Fruit fly (Drosophila melanogaster): ENCODE results near the gene CG17129.

DNA sequence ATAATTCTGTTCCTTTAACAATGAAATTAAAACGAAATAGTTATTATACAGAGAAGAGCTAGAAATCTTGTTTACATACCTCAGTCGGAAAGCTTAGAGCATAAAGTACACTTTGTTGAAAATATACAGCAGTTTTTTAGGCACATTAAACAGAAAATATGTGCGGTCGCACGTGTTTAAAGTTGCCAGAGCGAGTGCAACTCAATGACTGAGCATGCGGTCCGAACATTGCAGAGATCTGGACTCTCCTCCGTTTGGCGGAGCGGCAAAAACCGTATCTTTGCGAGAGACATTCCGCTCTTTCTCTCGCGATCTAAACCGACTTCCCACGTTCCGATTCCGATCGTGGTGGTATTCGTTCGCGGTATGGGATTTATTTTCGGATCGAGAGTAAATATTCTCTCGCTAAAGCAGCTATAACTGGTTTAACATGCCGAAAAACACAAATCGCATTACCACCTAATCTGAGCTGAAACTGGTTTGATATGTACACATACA, 27.9 kb upstream of the CG17129 start, which contains the start of gene CG13895:
- TF ChIP-seq Abd-B (GFP tag; optimal IDR thresholded peaks at IDR 0.05): no peak
- TF ChIP-seq br (GFP tag; optimal IDR thresholded peaks at IDR 0.05): no peak
- no peak for TF ChIP-seq usp (GFP tag; optimal IDR thresholded peaks at IDR 0.05)
- TF ChIP-seq N (GFP tag; optimal IDR thresholded peaks at IDR 0.05): no peak
- no peak for TF ChIP-seq HLH106 (tag; optimal IDR thresholded peaks at IDR 0.05)
- TF ChIP-seq pan (optimal IDR thresholded peaks at IDR 0.05): no peak
- no peak for TF ChIP-seq h (GFP tag; optimal IDR thresholded peaks at IDR 0.05)
- TF ChIP-seq dsf (GFP tag; optimal IDR thresholded peaks at IDR 0.05; ENCODE audit: borderline replicate concordance): no peak
- TF ChIP-seq psq (GFP tag; optimal IDR thresholded peaks at IDR 0.05): no peak
- no peak for TF ChIP-seq rgr (GFP tag; optimal IDR thresholded peaks at IDR 0.05)
- TF ChIP-seq sv (GFP tag; optimal IDR thresholded peaks at IDR 0.05): no peak
